Worm (Caenorhabditis elegans) whole organism, L1 larva: ENCODE measurements around the gene col-83.

ENCODE experiments used
- C34B4.2 ChIP-seq: sonication (generic microtip); optimal IDR thresholded peaks from 2 replicates; lab custom pipeline; 2017; ENCODE audit warnings: mild to moderate bottlenecking, missing genetic modification characterization, missing compliant biosample characterization
- Y116A8C.19 ChIP-seq: sonication (generic microtip); optimal IDR thresholded peaks from 2 replicates; lab custom pipeline; 2016; ENCODE audit warnings: missing compliant biosample characterization, missing genetic modification characterization, borderline replicate concordance
- aha-1 ChIP-seq: fragments of 150-350 bp; optimal IDR thresholded peaks from 2 replicates; lab custom pipeline; 2014; ENCODE audit warnings: missing biosample characterization, missing genetic modification characterization
- ama-1 ChIP-seq: fragments of 150-350 bp; optimal IDR thresholded peaks from 2 replicates; lab custom pipeline; 2014
- blmp-1 ChIP-seq: fragments of 150-350 bp; optimal IDR thresholded peaks from 2 replicates; lab custom pipeline; 2014; ENCODE audit warnings: missing biosample characterization, missing genetic modification characterization
- ceh-63 ChIP-seq: fragments of 200-800 bp; sonication (Bioruptor generic); optimal IDR thresholded peaks from 2 replicates; lab custom pipeline; 2018; ENCODE audit warnings: mild to moderate bottlenecking, missing genetic modification characterization, missing compliant biosample characterization
- ceh-8 ChIP-seq: fragments of 200-800 bp; sonication (Bioruptor generic); optimal IDR thresholded peaks from 2 replicates; lab custom pipeline; 2018; ENCODE audit warnings: mild to moderate bottlenecking, missing genetic modification characterization, moderate library complexity, missing compliant biosample characterization
- efl-1 ChIP-seq, 4 experiments: fragments of 150-350 bp; optimal IDR thresholded peaks in 3 of 4; peaks in 1 of 4; 1 replicate in 1 of 4; 2 replicates in 3 of 4; lab custom pipeline; 2014; ENCODE audit warnings: missing biosample characterization in 2 of 4, missing genetic modification characterization in 2 of 4, missing genetic modification reagents in 2 of 4
- egl-27 ChIP-seq, 2 experiments: fragments of 150-350 bp in 1 of 2; sonication (generic microtip); optimal IDR thresholded peaks; 3 replicates each; lab custom pipeline; 2017 to 2018; ENCODE audit warnings: missing biosample characterization in 2 of 2, missing genetic modification characterization in 2 of 2, missing genetic modification reagents in 2 of 2
- elt-3 ChIP-seq, 6 experiments: fragments of 150-350 bp in 1 of 6; sonication (generic microtip); optimal IDR thresholded peaks; 2 replicates each; lab custom pipeline; 2017 to 2018; ENCODE audit warnings: missing biosample characterization in 6 of 6, missing genetic modification characterization in 6 of 6, inconsistent platforms in 1 of 6
- ets-5 ChIP-seq: fragments of 200-800 bp; sonication (Bioruptor generic); IDR thresholded peaks from 2 replicates; pipeline ENCODE4 v1.3.6; 2022; ENCODE audit warnings: missing genetic modification characterization, missing compliant biosample characterization
- fkh-4 ChIP-seq: sonication (generic microtip); optimal IDR thresholded peaks from 2 replicates; lab custom pipeline; 2016; ENCODE audit warnings: missing compliant biosample characterization, missing genetic modification characterization, borderline replicate concordance
- fkh-8 ChIP-seq: sonication (generic microtip); optimal IDR thresholded peaks from 2 replicates; lab custom pipeline; 2016; ENCODE audit warnings: mild to moderate bottlenecking, missing genetic modification characterization, missing compliant biosample characterization
- grh-1 ChIP-seq: fragments of 200-800 bp; sonication (Bioruptor generic); IDR thresholded peaks from 2 replicates; pipeline ENCODE4 v1.3.6; 2022; ENCODE audit warnings: missing genetic modification reagents, missing genetic modification characterization, missing compliant biosample characterization
- irx-1 ChIP-seq: sonication (generic microtip); optimal IDR thresholded peaks from 2 replicates; lab custom pipeline; 2016; ENCODE audit warnings: missing genetic modification characterization, missing compliant biosample characterization
- isw-1 ChIP-seq: fragments of 200-800 bp; sonication (Bioruptor generic); IDR thresholded peaks from 2 replicates; pipeline ENCODE4 v1.3.6; 2022; ENCODE audit warnings: missing genetic modification characterization, missing compliant biosample characterization
- jun-1 ChIP-seq: fragments of 150-350 bp; optimal IDR thresholded peaks from 2 replicates; lab custom pipeline; 2014; ENCODE audit warnings: missing biosample characterization, missing genetic modification reagents, missing genetic modification characterization
- lin-39 ChIP-seq: fragments of 150-350 bp; optimal IDR thresholded peaks from 2 replicates; lab custom pipeline; 2014; ENCODE audit warnings: missing biosample characterization, missing genetic modification reagents, missing genetic modification characterization
- lir-3 ChIP-seq: sonication (generic microtip); optimal IDR thresholded peaks from 2 replicates; lab custom pipeline; 2016; ENCODE audit warnings: mild to moderate bottlenecking, missing genetic modification characterization, moderate library complexity, missing compliant biosample characterization; ENCODE audit not compliant: poor library complexity
- mep-1 ChIP-seq: fragments of 150-350 bp; optimal IDR thresholded peaks from 2 replicates; lab custom pipeline; 2014; ENCODE audit warnings: missing biosample characterization, missing genetic modification characterization
- nhr-12 ChIP-seq: sonication (generic microtip); optimal IDR thresholded peaks from 2 replicates; lab custom pipeline; 2017; ENCODE audit warnings: missing biosample characterization, missing genetic modification characterization
- nhr-20 ChIP-seq: sonication (generic microtip); optimal IDR thresholded peaks from 2 replicates; lab custom pipeline; 2016; ENCODE audit warnings: mild to moderate bottlenecking, missing genetic modification characterization, missing compliant biosample characterization
- nhr-237 ChIP-seq: fragments of 150-350 bp; optimal IDR thresholded peaks from 2 replicates; lab custom pipeline; 2014; ENCODE audit warnings: missing biosample characterization, missing genetic modification characterization
- nhr-28 ChIP-seq: fragments of 150-350 bp; optimal IDR thresholded peaks from 2 replicates; lab custom pipeline; 2014; ENCODE audit warnings: missing biosample characterization, missing genetic modification characterization
- nhr-85 ChIP-seq: sonication (generic microtip); peaks from one replicate; lab custom pipeline; 2016; ENCODE audit warnings: missing genetic modification characterization, inconsistent platforms, missing compliant biosample characterization
- pqm-1 ChIP-seq: sonication (generic microtip); optimal IDR thresholded peaks from 3 replicates; lab custom pipeline; 2017; ENCODE audit warnings: missing biosample characterization, missing genetic modification characterization
- rnt-1 ChIP-seq: sonication (generic microtip); optimal IDR thresholded peaks from 2 replicates; lab custom pipeline; 2016; ENCODE audit warnings: mild to moderate bottlenecking, missing genetic modification characterization, moderate library complexity, missing compliant biosample characterization
- skn-1 ChIP-seq: fragments of 150-350 bp; optimal IDR thresholded peaks from 2 replicates; lab custom pipeline; 2014; ENCODE audit warnings: missing biosample characterization, missing genetic modification characterization
- snu-23 ChIP-seq: sonication (generic microtip); optimal IDR thresholded peaks from 2 replicates; lab custom pipeline; 2016; ENCODE audit warnings: missing genetic modification characterization, missing compliant biosample characterization
- sox-4 ChIP-seq: sonication (generic microtip); optimal IDR thresholded peaks from 2 replicates; lab custom pipeline; 2016; ENCODE audit warnings: missing genetic modification characterization, missing compliant biosample characterization
- sptf-1 ChIP-seq: fragments of 150-350 bp; optimal IDR thresholded peaks from 2 replicates; lab custom pipeline; 2014; ENCODE audit warnings: missing biosample characterization, missing genetic modification characterization
- sup-37 ChIP-seq: fragments of 200-800 bp; sonication (Bioruptor generic); optimal IDR thresholded peaks from 2 replicates; lab custom pipeline; 2018; ENCODE audit warnings: mild to moderate bottlenecking, missing genetic modification characterization, missing compliant biosample characterization
- tlp-1 ChIP-seq: fragments of 150-350 bp; optimal IDR thresholded peaks from 2 replicates; lab custom pipeline; 2014; ENCODE audit warnings: missing biosample characterization, missing genetic modification characterization
- unc-62 ChIP-seq: fragments of 150-350 bp; optimal IDR thresholded peaks from 2 replicates; lab custom pipeline; 2014; ENCODE audit warnings: missing biosample characterization, missing genetic modification reagents, missing genetic modification characterization
- vab-15 ChIP-seq: sonication (generic microtip); optimal IDR thresholded peaks from 2 replicates; lab custom pipeline; 2017; ENCODE audit warnings: missing genotype, mild to moderate bottlenecking, missing genetic modification characterization, missing compliant biosample characterization
- xbp-1 ChIP-seq: sonication (generic microtip); optimal IDR thresholded peaks from 2 replicates; lab custom pipeline; 2016; ENCODE audit warnings: missing genetic modification characterization, missing compliant biosample characterization
- ztf-11 ChIP-seq, 2 experiments: sonication (generic microtip); optimal IDR thresholded peaks; 2 replicates each; lab custom pipeline; 2016 to 2017; ENCODE audit warnings: missing genetic modification characterization in 2 of 2, missing biosample characterization in 1 of 2, missing compliant biosample characterization in 1 of 2

The col-83 gene

ce11 chrII:11057256-11057655 is 11.5 kb upstream of the col-83 start:
- TF ChIP-seq blmp-1 (peak; percentile 60), lin-39 (tag; lab: Kevin White, UChicago) (no peak), elt-3 (tag; optimal IDR thresholded peaks at IDR 0.05; lab: Kevin White, UChicago) (peak in 2 of 6 experiments; percentile 6 to 55), efl-1 (optimal IDR thresholded peaks at IDR 0.05; lab: Kevin White, UChicago) (no peak), efl-1 (GFP tag; optimal IDR thresholded peaks at IDR 0.05 in 1 of 2; lab: Kevin White, UChicago) (peak in 1 of 2 experiments; percentile 13), nhr-85 (tag; lab: Kevin White, UChicago) (peak; percentile 52)

DNA sequence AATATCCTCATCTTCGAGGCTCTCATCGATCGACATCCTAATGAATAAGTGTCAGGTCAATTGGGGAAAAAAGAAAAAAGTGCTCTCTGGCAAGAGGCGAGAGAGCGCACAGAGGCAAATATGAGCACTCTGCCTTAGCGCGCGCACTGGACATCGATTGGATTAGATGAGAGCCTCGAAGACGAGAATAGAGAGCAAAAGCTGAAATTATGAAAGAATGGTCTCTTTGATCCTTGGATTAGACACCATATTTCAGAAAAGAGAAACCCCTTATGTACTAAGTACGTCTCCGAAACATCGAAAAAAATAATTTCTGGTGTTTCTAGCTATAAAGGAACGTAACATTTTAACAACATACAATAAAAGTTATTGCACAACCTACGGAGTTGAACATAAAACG is 9.5 kb upstream of the col-83 start, which contains the start of gene F45E10.2:
Gene F45E10.2 (minus strand): TSS at position 101 of the 400 bp plus-strand sequence.
- TF ChIP-seq sup-37 = no peak
- no peak for TF ChIP-seq ceh-63 (GFP tag; lab: Kevin White, UChicago)
- no peak for TF ChIP-seq lir-3

- TF ChIP-seq fkh-4 = no peak
- no peak for TF ChIP-seq ztf-11 (tag; optimal IDR thresholded peaks at IDR 0.05; lab: Kevin White, UChicago)
- no peak for TF ChIP-seq unc-62 (GFP tag; lab: Kevin White, UChicago)
- no peak for TF ChIP-seq ceh-8 (GFP tag; lab: Kevin White, UChicago)
- no peak for TF ChIP-seq nhr-85 (tag; lab: Kevin White, UChicago)
- no peak for TF ChIP-seq nhr-237 (tag; lab: Kevin White, UChicago)
- TF ChIP-seq pqm-1 (tag; lab: Kevin White, UChicago) = no peak
- no peak for TF ChIP-seq fkh-8 (tag; lab: Kevin White, UChicago)
- no peak for TF ChIP-seq nhr-28 (tag; lab: Kevin White, UChicago)
- no peak for TF ChIP-seq ets-5 (GFP tag; lab: Robert Waterston, UW)
- TF ChIP-seq C34B4.2 (tag; lab: Kevin White, UChicago) = no peak
- TF ChIP-seq egl-27 (tag; optimal IDR thresholded peaks at IDR 0.05; lab: Kevin White, UChicago) = no peak
- no peak for TF ChIP-seq mep-1 (tag; lab: Kevin White, UChicago)
- TF ChIP-seq snu-23 (GFP tag; lab: Kevin White, UChicago) = no peak
- no peak for TF ChIP-seq rnt-1
- no peak for TF ChIP-seq vab-15 (tag; lab: Kevin White, UChicago)
- TF ChIP-seq sup-37 = no peak
- no peak for TF ChIP-seq Y116A8C.19 (tag; lab: Kevin White, UChicago)
- no peak for TF ChIP-seq ama-1 (lab: Kevin White, UChicago)
- no peak for TF ChIP-seq skn-1
- TF ChIP-seq, all 84 proteins: peak for 0
Observed at ce11 chrII:11052526-11052925, 6.8 kb upstream of the col-83 start.

DNA sequence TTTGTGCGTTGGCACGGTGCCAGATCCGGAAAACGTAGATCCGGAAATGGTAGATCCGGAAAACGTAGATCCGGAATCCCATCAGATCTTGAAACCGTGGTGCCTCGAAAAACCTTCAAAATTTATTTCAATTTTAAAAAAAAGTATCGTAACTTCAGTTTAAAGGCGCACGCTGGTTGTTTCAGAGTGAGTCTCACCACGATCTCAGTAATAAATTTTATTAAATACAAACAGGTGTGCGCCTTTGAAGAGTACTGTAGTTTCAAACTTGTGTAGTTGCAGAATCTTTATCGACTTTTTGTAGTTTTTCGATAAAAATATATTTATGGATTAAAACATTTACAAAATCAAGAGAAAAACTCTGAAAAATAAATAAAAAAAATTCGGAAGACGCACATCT is 4.9 kb upstream of the col-83 start:
- no peak for TF ChIP-seq xbp-1 (tag; lab: Kevin White, UChicago)
- TF ChIP-seq rnt-1 = no peak
- no peak for TF ChIP-seq sptf-1 (tag; lab: Kevin White, UChicago)
- no peak for TF ChIP-seq irx-1 (tag; lab: Kevin White, UChicago)
- TF ChIP-seq tlp-1 (tag; lab: Kevin White, UChicago) = no peak
- TF ChIP-seq nhr-12 (tag; lab: Kevin White, UChicago) = no peak
- no peak for TF ChIP-seq grh-1
- no peak for TF ChIP-seq aha-1 (tag; lab: Kevin White, UChicago)
- TF ChIP-seq blmp-1 = no peak
- no peak for TF ChIP-seq isw-1 (GFP tag; lab: Robert Waterston, UW)
- no peak for TF ChIP-seq sox-4 (tag; lab: Kevin White, UChicago)
- TF ChIP-seq nhr-20 (tag; lab: Kevin White, UChicago) = no peak
- no peak for TF ChIP-seq nhr-85 (tag; lab: Kevin White, UChicago)
- no peak for TF ChIP-seq jun-1
